Worm (Caenorhabditis elegans) whole organism, dauer: Measurements from ENCODE around the gene F09F9.3.

Experiments used
- unc-62 ChIP-seq: sonication (generic microtip); optimal IDR thresholded peaks from 2 replicates; lab custom pipeline; 2017; ENCODE audit warnings: missing biosample characterization, missing genetic modification reagents, missing genetic modification characterization

Gene F09F9.3

ce11 chrX:4128684-4129083 is 7.8 kb upstream of the F09F9.3 start:
- TF ChIP-seq unc-62 (GFP tag; lab: Kevin White, UChicago), result no peak

- TF ChIP-seq unc-62 (GFP tag; lab: Kevin White, UChicago), result no peak
Measured at ce11 chrX:4125165-4125803, 4.4 kb upstream of the F09F9.3 start.

- TF ChIP-seq unc-62 (GFP tag; lab: Kevin White, UChicago), result no peak
Measured at ce11 chrX:4123368-4123767, 2.5 kb upstream of the F09F9.3 start.

ce11 chrX:4117626-4118025 is 3.2 kb downstream of the F09F9.3 start, which contains the start of gene F09F9.5:
F09F9.5 (plus strand) TSS chrX:4117926.
- no peak for TF ChIP-seq unc-62 (GFP tag; lab: Kevin White, UChicago)

ce11 chrX:4115026-4115425 is 5.8 kb downstream of the F09F9.3 start, which contains the start of gene F09F9.1:
F09F9.1 (plus strand) TSS chrX:4115326.
- no peak for TF ChIP-seq unc-62 (GFP tag; lab: Kevin White, UChicago)

DNA sequence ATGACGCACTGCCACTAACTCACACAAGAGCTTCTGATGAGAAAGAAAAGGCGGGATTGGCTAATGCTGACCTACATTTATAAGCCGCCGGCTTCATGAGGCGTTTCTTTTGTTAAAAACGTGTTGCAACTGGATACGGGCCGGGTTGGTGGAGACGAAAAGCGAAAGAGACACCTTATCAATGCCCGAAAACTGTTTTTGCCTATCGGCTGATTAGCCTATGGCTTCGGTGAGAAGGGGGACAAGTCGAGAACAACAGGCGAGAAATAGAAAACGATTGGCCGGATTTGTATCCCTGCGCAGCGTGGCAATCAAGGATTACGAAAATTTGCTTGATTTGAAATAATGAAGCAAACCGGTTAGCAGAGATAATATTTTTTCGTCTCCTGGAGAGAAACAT is 9.4 kb downstream of the F09F9.3 start, which contains the start of gene F09F9.2:
F09F9.2 (minus strand) TSS at position 25 of the 400 bp plus-strand sequence.
- no peak for TF ChIP-seq unc-62 (GFP tag; lab: Kevin White, UChicago)

DNA sequence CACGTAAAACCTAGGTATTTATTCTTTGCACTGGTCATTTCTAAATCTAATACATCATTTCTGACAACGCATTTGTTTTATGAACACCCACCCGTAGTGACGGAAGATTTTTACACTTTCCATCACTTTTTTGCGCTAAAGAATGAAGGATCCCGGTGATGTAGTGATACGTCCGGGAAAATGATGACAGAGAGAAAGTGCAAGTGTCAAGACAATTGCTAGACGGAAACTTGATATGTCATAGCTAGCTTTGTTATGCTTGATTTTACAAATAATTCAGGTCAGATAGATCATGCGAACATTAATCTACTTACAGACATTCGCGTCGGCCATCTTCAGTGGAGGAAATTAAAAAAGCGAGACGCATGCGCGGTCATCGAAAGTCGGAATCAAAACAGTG is 10.9 kb downstream of the F09F9.3 start:
- no peak for TF ChIP-seq unc-62 (GFP tag; lab: Kevin White, UChicago)

DNA sequence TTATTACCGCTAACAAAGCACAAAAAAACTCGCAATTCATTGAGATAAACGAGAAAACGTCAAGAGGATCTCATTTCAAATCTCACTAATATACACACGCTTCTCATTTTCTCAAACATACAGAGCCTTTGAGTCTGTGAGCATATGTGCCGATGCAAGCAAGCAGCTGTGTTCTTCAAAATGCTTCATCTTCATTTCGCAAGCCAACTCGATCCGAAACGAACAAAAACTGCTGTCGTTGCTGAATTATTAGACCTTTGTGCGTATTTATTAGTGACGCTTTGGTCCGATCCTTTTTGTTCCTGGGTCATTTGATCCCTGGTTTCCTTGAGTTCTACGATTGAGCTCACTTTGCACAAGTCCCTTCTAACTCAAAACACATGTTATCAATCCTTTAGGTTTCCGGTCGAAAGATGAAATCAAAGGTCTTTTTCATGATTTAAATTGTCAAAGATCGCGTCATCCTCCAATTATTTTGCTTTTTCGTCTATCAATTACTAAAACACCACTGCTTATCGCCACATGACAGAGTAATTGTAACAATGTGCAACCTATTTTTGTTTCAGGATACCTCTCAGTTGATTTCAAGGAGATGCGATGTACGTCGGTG is 13.8 kb downstream of the F09F9.3 start, which contains the start of gene R02E4.2:
R02E4.2 (plus strand) TSS at position 560 of the 610 bp plus-strand sequence.
- no peak for TF ChIP-seq unc-62 (GFP tag; lab: Kevin White, UChicago)

DNA sequence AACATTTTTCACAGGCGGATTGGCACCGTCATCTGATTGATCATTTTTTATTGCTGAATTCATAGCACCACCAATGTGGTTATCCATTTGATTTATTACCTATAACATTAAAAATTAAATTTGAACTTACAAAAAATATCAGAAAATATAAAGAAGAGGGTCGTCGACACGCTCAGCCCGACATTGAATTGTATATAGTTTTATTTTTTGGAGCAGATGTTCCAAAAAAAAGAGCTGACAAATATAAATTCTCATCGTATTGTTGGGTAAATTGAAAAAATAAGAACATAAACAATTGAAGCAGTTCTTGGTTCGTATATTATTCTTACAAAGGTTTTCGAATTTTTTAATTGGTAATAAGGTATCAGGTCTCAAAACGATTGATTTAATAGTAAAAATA is 16.4 kb downstream of the F09F9.3 start, which contains the start of gene R02E4.1:
R02E4.1 (minus strand) TSS at position 101 of the 400 bp plus-strand sequence.
- TF ChIP-seq unc-62 (GFP tag; lab: Kevin White, UChicago), result no peak

ce11 chrX:4103071-4103470 is 17.8 kb downstream of the F09F9.3 start:
- TF ChIP-seq unc-62 (GFP tag; lab: Kevin White, UChicago), result no peak

DNA sequence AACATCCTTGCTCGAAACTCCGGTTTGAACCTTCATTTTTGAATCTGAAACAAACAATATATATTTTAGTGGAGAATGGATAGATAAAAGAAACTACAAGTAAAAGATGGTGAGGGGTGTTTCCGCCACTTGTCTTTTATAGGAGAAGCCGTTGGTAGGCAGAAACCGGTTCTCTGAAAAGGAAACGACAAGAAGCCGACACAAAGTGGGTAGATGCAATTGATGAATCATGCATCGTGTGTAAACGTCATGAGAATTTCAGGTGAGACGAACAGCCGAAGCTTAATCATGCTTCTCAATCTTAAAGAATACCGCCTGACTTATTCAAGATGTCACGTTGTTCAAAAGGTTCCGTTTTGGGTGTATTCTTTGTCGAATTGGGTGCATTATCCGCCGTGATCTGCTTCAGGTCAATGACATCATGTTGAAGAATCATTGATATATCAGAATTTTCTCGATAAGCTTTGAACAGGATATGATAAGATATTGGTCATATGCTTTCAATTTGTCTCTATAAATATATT is 18.7 kb downstream of the F09F9.3 start, which contains the start of gene R02E4.3:
R02E4.3 (minus strand) TSS at position 51 of the 524 bp plus-strand sequence.
- no peak for TF ChIP-seq unc-62 (GFP tag; lab: Kevin White, UChicago)

DNA sequence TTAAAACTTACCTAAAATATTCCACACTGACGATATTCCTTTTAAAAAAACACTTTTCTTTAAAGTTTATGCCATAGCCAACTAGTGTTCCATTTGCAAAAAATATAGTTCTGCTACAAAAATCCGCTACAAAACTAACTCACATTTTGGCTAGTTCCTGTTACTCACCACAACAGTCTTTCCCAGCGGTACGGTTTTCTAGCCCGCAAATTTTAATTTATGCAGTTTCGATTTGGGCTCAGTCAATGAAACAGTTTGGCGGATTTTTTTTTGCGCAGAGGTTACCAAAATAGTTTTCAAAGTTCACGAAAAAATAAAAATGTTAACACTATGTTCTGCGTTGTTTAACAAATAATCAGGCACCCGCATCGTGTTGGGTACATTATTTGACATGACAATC is 19.6 kb downstream of the F09F9.3 start:
- TF ChIP-seq unc-62 (GFP tag; lab: Kevin White, UChicago), result no peak

DNA sequence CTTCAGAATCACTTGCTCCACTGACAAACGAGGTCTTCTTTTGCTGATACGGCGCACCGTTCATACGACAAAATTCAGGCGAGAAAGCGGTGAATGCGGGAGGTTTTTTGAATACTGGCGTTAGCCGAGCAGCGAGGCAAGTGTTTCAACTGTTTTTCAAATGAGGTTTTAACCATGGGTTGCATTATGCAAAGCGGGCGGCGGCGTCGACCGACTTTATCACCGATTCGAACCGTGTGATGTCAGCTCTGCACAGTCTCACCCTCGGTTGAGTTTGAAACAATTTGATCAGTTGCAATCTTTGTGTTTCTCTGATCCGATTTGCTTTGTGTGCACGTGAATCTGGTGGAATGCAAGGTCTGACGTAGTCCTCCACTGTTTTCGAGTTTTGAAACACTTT is 20.4 kb downstream of the F09F9.3 start, which contains the start of gene clh-4:
clh-4 (minus strand) TSS at position 101 of the 400 bp plus-strand sequence.
- TF ChIP-seq unc-62 (GFP tag; lab: Kevin White, UChicago), result no peak

DNA sequence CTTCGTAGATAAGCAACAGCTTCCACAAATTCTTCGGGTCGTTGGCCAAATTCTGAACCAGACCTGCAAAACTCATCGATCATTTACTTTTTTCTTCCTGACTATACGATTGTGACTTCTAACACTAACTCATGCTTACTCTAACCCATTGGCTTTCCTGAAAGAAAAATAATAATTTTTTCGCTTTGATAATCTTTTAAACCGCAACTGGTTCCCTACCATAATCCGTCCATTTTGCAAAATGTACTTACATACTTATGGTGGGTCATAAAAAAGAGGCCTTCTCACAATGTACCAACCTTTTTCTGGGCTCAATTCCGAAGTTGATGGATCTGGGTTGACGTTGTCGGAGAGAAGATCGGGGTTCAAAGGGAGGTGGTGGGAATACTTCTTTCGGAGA is 25.9 kb downstream of the F09F9.3 start:
- no peak for TF ChIP-seq unc-62 (GFP tag; lab: Kevin White, UChicago)

DNA sequence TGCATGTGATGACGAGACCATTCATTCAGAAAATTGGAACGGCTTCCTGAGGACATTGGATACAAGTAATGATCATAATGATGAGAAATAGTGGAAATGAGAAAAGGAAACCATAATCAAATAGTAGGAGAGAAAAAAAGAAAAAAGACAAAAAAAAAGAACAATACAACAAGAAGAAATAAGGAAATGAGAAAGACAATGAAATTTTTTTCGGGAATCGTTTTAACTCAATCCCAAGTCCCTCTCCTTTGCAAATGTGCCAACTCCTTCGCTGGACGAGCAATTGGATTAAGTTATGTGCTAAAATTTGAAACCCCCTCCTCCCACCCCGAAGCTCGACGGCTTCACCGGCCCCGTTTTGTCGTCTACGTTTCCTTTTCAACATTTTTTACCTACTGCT is 31.9 kb downstream of the F09F9.3 start:
- no peak for TF ChIP-seq unc-62 (GFP tag; lab: Kevin White, UChicago)

ce11 chrX:4085489-4085888 is 35.3 kb downstream of the F09F9.3 start:
- no peak for TF ChIP-seq unc-62 (GFP tag; lab: Kevin White, UChicago)
